Worm (Caenorhabditis elegans) whole organism, young adult: ENCODE results near the gene R160.13.

Experiments used
- D2030.7 ChIP-seq: fragments of 200-800 bp; sonication (Bioruptor generic); IDR thresholded peaks from 2 replicates; pipeline ENCODE4 v1.3.6; 2022; ENCODE audit warnings: missing genetic modification reagents, missing genetic modification characterization, missing compliant biosample characterization
- F23B12.7 ChIP-seq: sonication (generic microtip); optimal IDR thresholded peaks from 2 replicates; lab custom pipeline; 2017; ENCODE audit warnings: missing genetic modification characterization, mild to moderate bottlenecking, missing compliant biosample characterization, antibody characterized with exemption, moderate library complexity; ENCODE audit not compliant: insufficient read depth
- F49E8.2 ChIP-seq: sonication (generic microtip); optimal IDR thresholded peaks from 3 replicates; lab custom pipeline; 2017; ENCODE audit warnings: missing genetic modification characterization, mild to moderate bottlenecking, missing compliant biosample characterization, antibody characterized with exemption, moderate library complexity; ENCODE audit not compliant: insufficient read depth
- F57C9.4 ChIP-seq: sonication (generic microtip); optimal IDR thresholded peaks from 2 replicates; lab custom pipeline; 2017; ENCODE audit warnings: mild to moderate bottlenecking, missing genetic modification characterization, missing compliant biosample characterization
- K12H6.12 ChIP-seq: fragments of 200-800 bp; sonication (Bioruptor generic); optimal IDR thresholded peaks from 2 replicates; lab custom pipeline; 2018; ENCODE audit warnings: mild to moderate bottlenecking, missing genetic modification characterization, missing compliant biosample characterization
- Y67H2A.10 ChIP-seq: fragments of 200-800 bp; sonication (Bioruptor generic); conservative IDR thresholded peaks from 2 replicates; pipeline ENCODE4 v1.3.6; 2022; ENCODE audit warnings: missing genetic modification reagents, missing genetic modification characterization, missing compliant biosample characterization
- Y79H2A.3 ChIP-seq: fragments of 200-800 bp; sonication (Bioruptor generic); conservative IDR thresholded peaks from 2 replicates; pipeline ENCODE4 v1.3.6; 2022; ENCODE audit warnings: missing genetic modification reagents, missing genetic modification characterization, missing compliant biosample characterization
- akir-1 ChIP-seq: fragments of 200-800 bp; sonication (Bioruptor generic); optimal IDR thresholded peaks from 2 replicates; lab custom pipeline; 2018; ENCODE audit warnings: mild to moderate bottlenecking, missing genetic modification characterization, moderate library complexity, missing compliant biosample characterization
- attf-5 ChIP-seq: fragments of 200-800 bp; sonication (Bioruptor generic); optimal IDR thresholded peaks from 2 replicates; lab custom pipeline; 2018; ENCODE audit warnings: mild to moderate bottlenecking, missing genetic modification characterization, missing compliant biosample characterization
- cebp-1 ChIP-seq, 2 experiments: fragments of 200-800 bp in 1 of 2; sonication (Bioruptor generic) in 1 of 2; sonication (generic microtip) in 1 of 2; IDR thresholded peaks in 1 of 2; optimal IDR thresholded peaks in 1 of 2; 2 replicates each; pipeline versions ENCODE4 v1.3.6 to Lab custom; 2017 to 2022; ENCODE audit warnings: missing compliant biosample characterization in 2 of 2, missing genetic modification characterization in 2 of 2, mild to moderate bottlenecking in 1 of 2, missing genetic modification reagents in 1 of 2, moderate library complexity in 1 of 2
- ceh-79 ChIP-seq: sonication (generic microtip); optimal IDR thresholded peaks from 2 replicates; lab custom pipeline; 2017; ENCODE audit warnings: mild to moderate bottlenecking, missing genetic modification characterization, missing compliant biosample characterization
- dox-1 ChIP-seq: fragments of 200-800 bp; sonication (Bioruptor generic); IDR thresholded peaks from 2 replicates; pipeline ENCODE4 v1.3.6; 2022; ENCODE audit warnings: missing genetic modification reagents, missing genetic modification characterization, missing compliant biosample characterization
- efl-1 ChIP-seq: fragments of 150-350 bp; optimal IDR thresholded peaks from 2 replicates; lab custom pipeline; 2014; ENCODE audit warnings: missing biosample characterization, missing genetic modification reagents, missing genetic modification characterization
- hrde-1 ChIP-seq: sonication (generic microtip); optimal IDR thresholded peaks from 2 replicates; lab custom pipeline; 2016; ENCODE audit warnings: missing genetic modification characterization, mild to moderate bottlenecking, missing compliant biosample characterization, moderate library complexity, missing genotype, missing genetic modification reagents, borderline replicate concordance
- lag-1 ChIP-seq: fragments of 200-800 bp; sonication (Bioruptor generic); IDR thresholded peaks from 2 replicates; pipeline ENCODE4 v1.3.6; 2022; ENCODE audit warnings: missing genetic modification reagents, missing genetic modification characterization, missing compliant biosample characterization
- lin-35 ChIP-seq, 3 experiments: fragments of 150-350 bp in 2 of 3; sonication (generic microtip) in 1 of 3; optimal IDR thresholded peaks; 2 replicates each; lab custom pipeline; 2014 to 2018; ENCODE audit warnings: missing biosample characterization in 3 of 3, missing genetic modification characterization in 3 of 3, missing genetic modification reagents in 3 of 3
- mel-28 ChIP-seq: sonication (generic microtip); optimal IDR thresholded peaks from 2 replicates; lab custom pipeline; 2016; ENCODE audit warnings: borderline replicate concordance, mild to moderate bottlenecking, missing genetic modification characterization, missing compliant biosample characterization
- mxl-1 ChIP-seq: sonication (generic microtip); optimal IDR thresholded peaks from 2 replicates; lab custom pipeline; 2016; ENCODE audit warnings: missing genetic modification characterization, missing compliant biosample characterization
- nfya-1 ChIP-seq: sonication (generic microtip); optimal IDR thresholded peaks from 2 replicates; lab custom pipeline; 2017; ENCODE audit warnings: antibody characterized with exemption, missing compliant biosample characterization, missing genetic modification characterization, borderline replicate concordance; ENCODE audit not compliant: insufficient read depth
- nhr-120 ChIP-seq: fragments of 200-800 bp; sonication (Bioruptor generic); IDR thresholded peaks from 2 replicates; pipeline ENCODE4 v1.3.6; 2022; ENCODE audit warnings: missing genetic modification characterization, missing compliant biosample characterization
- nhr-179 ChIP-seq: sonication (generic microtip); optimal IDR thresholded peaks from 2 replicates; lab custom pipeline; 2016; ENCODE audit warnings: mild to moderate bottlenecking, missing genetic modification characterization, missing compliant biosample characterization
- nhr-80 ChIP-seq: sonication (generic microtip); optimal IDR thresholded peaks from 2 replicates; lab custom pipeline; 2016; ENCODE audit warnings: missing genetic modification characterization, missing compliant biosample characterization
- repo-1 ChIP-seq: sonication (generic microtip); optimal IDR thresholded peaks from 2 replicates; lab custom pipeline; 2017; ENCODE audit warnings: mild to moderate bottlenecking, missing genetic modification characterization, missing compliant biosample characterization
- rpc-1 ChIP-seq, 2 experiments: fragments of 150-350 bp in 1 of 2; sonication (generic microtip) in 1 of 2; optimal IDR thresholded peaks; 2 replicates each; lab custom pipeline; 2014 to 2018; ENCODE audit warnings: missing biosample characterization in 1 of 2, missing genetic modification characterization in 1 of 2, missing genetic modification reagents in 1 of 2, missing genotype in 1 of 2
- sea-2 ChIP-seq: fragments of 200-800 bp; sonication (Bioruptor generic); IDR thresholded peaks from 2 replicates; pipeline ENCODE4 v1.3.6; 2022; ENCODE audit warnings: missing genetic modification characterization, missing compliant biosample characterization
- snpc-1.3 ChIP-seq: sonication (generic microtip); optimal IDR thresholded peaks from 2 replicates; lab custom pipeline; 2017; ENCODE audit warnings: missing genetic modification characterization, mild to moderate bottlenecking, missing compliant biosample characterization, antibody characterized with exemption, moderate library complexity, missing genotype, missing genetic modification reagents; ENCODE audit not compliant: insufficient read depth
- snpc-3.4 ChIP-seq: sonication (generic microtip); optimal IDR thresholded peaks from 2 replicates; lab custom pipeline; 2017; ENCODE audit warnings: missing genetic modification characterization, mild to moderate bottlenecking, missing compliant biosample characterization, antibody characterized with exemption, moderate library complexity, missing genotype, missing genetic modification reagents
- sptf-2 ChIP-seq: fragments of 200-800 bp; sonication (Bioruptor generic); optimal IDR thresholded peaks from 2 replicates; lab custom pipeline; 2018; ENCODE audit warnings: mild to moderate bottlenecking, missing genetic modification characterization, missing compliant biosample characterization
- unc-130 ChIP-seq: sonication (generic microtip); optimal IDR thresholded peaks from 2 replicates; lab custom pipeline; 2016; ENCODE audit warnings: missing genetic modification reagents, missing genetic modification characterization, missing compliant biosample characterization
- unc-62 ChIP-seq: fragments of 150-350 bp; optimal IDR thresholded peaks from 2 replicates; lab custom pipeline; 2014; ENCODE audit warnings: missing biosample characterization, missing genetic modification reagents, missing genetic modification characterization
- xnd-1 ChIP-seq: sonication (generic microtip); optimal IDR thresholded peaks from 2 replicates; lab custom pipeline; 2016; ENCODE audit warnings: missing genotype, missing genetic modification reagents, missing genetic modification characterization, missing compliant biosample characterization
- ztf-25 ChIP-seq: fragments of 200-800 bp; sonication (Bioruptor generic); IDR thresholded peaks from 2 replicates; pipeline ENCODE4 v1.3.6; 2022; ENCODE audit warnings: missing genetic modification reagents, missing genetic modification characterization, missing compliant biosample characterization
- ztf-3 ChIP-seq: fragments of 200-800 bp; sonication (Bioruptor generic); optimal IDR thresholded peaks from 2 replicates; lab custom pipeline; 2018; ENCODE audit warnings: mild to moderate bottlenecking, missing genetic modification characterization, missing compliant biosample characterization

The R160.13 gene

DNA sequence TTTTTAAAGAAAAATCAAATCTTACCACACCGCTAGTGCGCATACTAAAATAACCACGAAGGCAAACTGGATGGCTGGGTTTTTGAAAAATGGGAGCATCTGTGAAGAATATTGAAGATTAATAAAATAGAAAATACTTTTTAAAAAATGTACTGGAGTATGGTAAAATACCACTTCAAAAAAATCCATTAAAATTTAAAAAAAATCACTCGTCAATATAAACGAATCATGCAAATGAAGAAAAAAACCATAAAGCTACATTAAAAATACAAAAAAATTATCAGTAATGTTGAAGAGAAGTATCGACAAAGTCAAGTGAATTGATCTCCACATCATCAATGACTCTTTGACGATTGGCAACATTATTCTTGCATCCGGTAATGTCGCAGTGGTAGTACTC lies 557 bp downstream of the R160.13 start, which contains the start of gene R160.5:
Gene R160.5 (minus strand): TSS at position 101 of the 400 bp plus-strand sequence.
- TF ChIP-seq cebp-1 (GFP tag; IDR thresholded peaks at IDR 0.05; lab: Robert Waterston, UW) (no peak), cebp-1 (tag; optimal IDR thresholded peaks at IDR 0.05; lab: Kevin White, UChicago) (no peak), Y79H2A.3 (no peak), K12H6.12 (tag; lab: Kevin White, UChicago) (no peak), ztf-25 (no peak), ztf-3 (GFP tag; lab: Kevin White, UChicago) (no peak), repo-1 (no peak), nhr-179 (tag; lab: Kevin White, UChicago) (no peak), xnd-1 (tag; lab: Kevin White, UChicago) (no peak), lag-1 (GFP tag; lab: Robert Waterston, UW) (no peak), Y67H2A.10 (GFP tag; lab: Robert Waterston, UW) (no peak), sea-2 (no peak)

DNA sequence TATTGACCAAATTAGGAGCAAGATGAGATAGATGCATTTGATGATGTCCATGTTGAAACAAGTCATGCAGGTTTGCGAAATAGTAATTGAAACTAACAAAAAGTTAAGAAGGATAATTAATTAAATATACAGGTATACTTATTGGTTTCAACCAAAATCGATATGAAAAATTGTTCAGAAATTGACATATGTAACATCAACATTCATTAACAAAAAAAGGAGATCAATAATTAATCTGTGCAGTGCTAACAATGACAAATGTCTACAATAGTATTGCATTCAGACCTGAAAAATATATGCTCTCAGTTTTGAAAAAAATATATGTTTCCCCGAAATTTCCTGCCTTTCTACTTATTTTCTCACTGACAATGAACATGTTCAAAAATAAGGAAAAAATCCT lies 2.5 kb downstream of the R160.13 start, which contains the start of gene R160.4:
Gene R160.4 (minus strand): TSS at position 101 of the 400 bp plus-strand sequence.
- TF ChIP-seq lin-35 (GFP tag; optimal IDR thresholded peaks at IDR 0.05; lab: Kevin White, UChicago) (no peak), F57C9.4 (tag; lab: Kevin White, UChicago) (no peak), unc-130 (GFP tag; lab: Kevin White, UChicago) (no peak), snpc-3.4 (tag; lab: Kevin White, UChicago) (no peak), hrde-1 (no peak), mel-28 (tag; lab: Kevin White, UChicago) (no peak), efl-1 (GFP tag; lab: Kevin White, UChicago) (no peak), attf-5 (GFP tag; lab: Kevin White, UChicago) (no peak), mxl-1 (tag; lab: Kevin White, UChicago) (no peak), F49E8.2 (tag; lab: Kevin White, UChicago) (no peak), rpc-1 (optimal IDR thresholded peaks at IDR 0.05; lab: Kevin White, UChicago) (no peak), rpc-1 (tag; optimal IDR thresholded peaks at IDR 0.05; lab: Kevin White, UChicago) (no peak)

DNA sequence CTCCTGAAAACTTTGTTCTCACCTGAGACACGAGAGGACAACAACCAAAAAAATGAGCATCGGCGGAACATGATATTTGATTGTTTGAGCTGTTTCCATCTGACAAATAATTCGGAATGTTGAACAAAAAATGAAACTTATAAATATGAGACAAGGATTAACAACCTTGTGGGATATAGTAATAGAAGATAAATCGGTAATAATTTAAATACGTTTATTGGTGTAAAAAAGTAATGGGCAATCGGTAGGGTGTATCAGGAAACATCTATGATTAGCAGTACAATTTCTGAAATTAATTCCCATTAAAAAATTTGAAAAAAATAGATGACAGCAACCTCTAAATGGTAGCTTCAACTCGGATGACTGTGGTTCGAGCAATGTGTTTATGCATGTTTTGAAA lies 3.9 kb downstream of the R160.13 start, which contains the start of gene R160.10:
Gene R160.10 (minus strand): TSS at position 101 of the 400 bp plus-strand sequence.
- no peak for TF ChIP-seq F23B12.7 (tag; lab: Kevin White, UChicago)
- no peak for TF ChIP-seq sptf-2 (GFP tag; lab: Kevin White, UChicago)
- TF ChIP-seq dox-1 (GFP tag; lab: Robert Waterston, UW), result no peak
- no peak for TF ChIP-seq unc-62
- TF ChIP-seq nhr-120 (GFP tag; lab: Robert Waterston, UW), result no peak

DNA sequence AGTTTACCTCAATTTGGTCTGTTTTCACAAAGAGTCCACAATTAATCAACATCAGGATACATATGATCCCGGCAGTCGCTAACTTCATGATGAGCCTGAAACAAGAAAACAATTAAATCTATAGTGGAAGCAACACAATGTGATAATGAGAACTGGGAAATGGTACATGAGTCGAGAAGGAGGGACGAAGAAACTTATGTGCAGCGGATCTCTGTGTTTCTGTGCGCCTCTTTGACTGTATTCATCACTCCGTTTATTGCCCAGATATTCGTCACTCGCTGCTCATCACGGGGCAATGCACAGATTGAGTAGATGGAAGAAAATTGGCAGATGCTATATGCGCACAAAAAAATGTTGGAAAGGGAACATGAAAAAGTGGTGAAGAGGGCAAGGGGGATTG lies 5.1 kb downstream of the R160.13 start, which contains the start of gene R160.3:
Gene R160.3 (minus strand): TSS at position 101 of the 400 bp plus-strand sequence.
- TF ChIP-seq nhr-80 (tag; lab: Kevin White, UChicago) (no peak), D2030.7 (GFP tag; lab: Robert Waterston, UW) (no peak), nfya-1 (tag; lab: Kevin White, UChicago) (no peak), mel-28 (tag; lab: Kevin White, UChicago) (no peak), unc-62 (no peak), snpc-1.3 (tag; lab: Kevin White, UChicago) (no peak), akir-1 (GFP tag; lab: Kevin White, UChicago) (no peak), ceh-79 (no peak)
- TF ChIP-seq, all 124 proteins: peak for 0
